Fruit fly (Drosophila melanogaster): ENCODE results near the gene CG4281.
A peak's percentile ranks its signal among the peaks of the same experiment; 100 is the strongest.

CG4281 gene

dm6 chrX:2080367-2080927, 15.5 kb upstream of the CG4281 start, which contains the start of the genes CG16903 and Unc-76 (continued):
- TF ChIP-seq fd102C (GFP tag; optimal IDR thresholded peaks at IDR 0.05) (no peak), CG4282 (GFP tag; optimal IDR thresholded peaks at IDR 0.05) (peak; percentile 40), eve (GFP tag; optimal IDR thresholded peaks at IDR 0.05) (no peak), pros (GFP tag; optimal IDR thresholded peaks at IDR 0.05) (peak; percentile 64), Eip74EF (GFP tag; optimal IDR thresholded peaks at IDR 0.05) (peak in 1 of 2 experiments; percentile 61), CG3838 (GFP tag; optimal IDR thresholded peaks at IDR 0.05) (no peak), Neu2 (GFP tag; optimal IDR thresholded peaks at IDR 0.05; ENCODE audit: borderline replicate concordance) (no peak), pnt (GFP tag; optimal IDR thresholded peaks at IDR 0.05) (peak; percentile 0), CG11723 (GFP tag; optimal IDR thresholded peaks at IDR 0.05) (peak; percentile 39), rib (GFP tag; IDR thresholded peaks at IDR 0.05) (0 out of 2 replicates have a peak, but pooled peaks have one; percentile 17), so (GFP tag; IDR thresholded peaks at IDR 0.05) (peak; percentile 26; the same call in 1 of the 3 replicates), CG9437 (GFP tag; optimal IDR thresholded peaks at IDR 0.05) (no peak), Med (GFP tag) (peak; percentile 95), lov (optimal IDR thresholded peaks at IDR 0.05) (no peak), lov (GFP tag; IDR thresholded peaks at IDR 0.05) (no peak), CG8944 (GFP tag; optimal IDR thresholded peaks at IDR 0.05) (peak; percentile 1), lola (GFP tag; optimal IDR thresholded peaks at IDR 0.05) (peak in 1 of 3 experiments; percentile 1), dm (GFP tag; optimal IDR thresholded peaks at IDR 0.05) (peak; percentile 60), CG4820 (GFP tag; optimal IDR thresholded peaks at IDR 0.05) (no peak), Doc2 (GFP tag; IDR thresholded peaks at IDR 0.05) (no peak), CG33557 (GFP tag; optimal IDR thresholded peaks at IDR 0.05) (peak; percentile 53), CG4854 (GFP tag; optimal IDR thresholded peaks at IDR 0.05) (peak; percentile 14), CG13775 (GFP tag; optimal IDR thresholded peaks at IDR 0.05) (peak; percentile 52), disco-r (GFP tag; optimal IDR thresholded peaks at IDR 0.05) (no peak), toy (GFP tag; IDR thresholded peaks at IDR 0.05) (no peak), hkb (optimal IDR thresholded peaks at IDR 0.05) (peak; percentile 61), hkb (GFP tag; IDR thresholded peaks at IDR 0.05) (peak; percentile 65), CG11504 (tag; optimal IDR thresholded peaks at IDR 0.05) (peak; percentile 57), Hand (GFP tag; optimal IDR thresholded peaks at IDR 0.05) (peak; percentile 38), bcd (GFP tag; optimal IDR thresholded peaks at IDR 0.05) (no peak), ase (GFP tag; IDR thresholded peaks at IDR 0.05) (no peak), fu2 (GFP tag; optimal IDR thresholded peaks at IDR 0.05) (peak; percentile 6), bowl (GFP tag; IDR thresholded peaks at IDR 0.05) (0 out of 2 replicates have a peak, but pooled peaks have one; percentile 39), unc-4 (GFP tag; IDR thresholded peaks at IDR 0.05; ENCODE audit: partially characterized antibody) (peak; percentile 55; the same call in 1 of the 2 replicates), Lhr (GFP tag; optimal IDR thresholded peaks at IDR 0.05) (peak; percentile 98), nerfin-2 (GFP tag; IDR thresholded peaks at IDR 0.05; ENCODE audit: partially characterized antibody) (no peak), CG10565 (GFP tag; optimal IDR thresholded peaks at IDR 0.05) (no peak), CG7357 (GFP tag; IDR thresholded peaks at IDR 0.05) (no peak), Bdp1 (GFP tag; optimal IDR thresholded peaks at IDR 0.05) (peak; percentile 20), gfzf (GFP tag; optimal IDR thresholded peaks at IDR 0.05) (peak; percentile 100), chn (GFP tag; optimal IDR thresholded peaks at IDR 0.05) (no peak), Rfx (GFP tag; IDR thresholded peaks at IDR 0.05) (peak; percentile 47), Hmr (GFP tag; optimal IDR thresholded peaks at IDR 0.05) (peak; percentile 89), inv (GFP tag; IDR thresholded peaks at IDR 0.05; ENCODE audit: partially characterized antibody) (peak; percentile 26; the same call in 1 of the 2 replicates), CG11560 (tag; IDR thresholded peaks at IDR 0.05) (0 out of 3 replicates have a peak, but pooled peaks have one; percentile 45), H15 (GFP tag; IDR thresholded peaks at IDR 0.05) (no peak), Oaz (GFP tag; IDR thresholded peaks at IDR 0.05) (no peak), CG8089 (GFP tag; optimal IDR thresholded peaks at IDR 0.05) (no peak), CG8388 (GFP tag; optimal IDR thresholded peaks at IDR 0.05) (no peak), CG2712 (tag; optimal IDR thresholded peaks at IDR 0.05) (peak; percentile 72)
